Worm (Caenorhabditis elegans) whole organism, L1 larva: ENCODE results near the gene R05D8.7.

ENCODE experiments used
- C04F5.9 ChIP-seq: sonication (generic microtip); optimal IDR thresholded peaks from 2 replicates; lab custom pipeline; 2016; ENCODE audit warnings: missing genetic modification characterization, missing compliant biosample characterization
- ama-1 ChIP-seq: fragments of 150-350 bp; optimal IDR thresholded peaks from 2 replicates; lab custom pipeline; 2014
- nhr-11 ChIP-seq: fragments of 150-350 bp; optimal IDR thresholded peaks from 2 replicates; lab custom pipeline; 2014; ENCODE audit warnings: missing biosample characterization, missing genetic modification characterization
- nhr-237 ChIP-seq: fragments of 150-350 bp; optimal IDR thresholded peaks from 2 replicates; lab custom pipeline; 2014; ENCODE audit warnings: missing biosample characterization, missing genetic modification characterization
- nhr-85 ChIP-seq: sonication (generic microtip); peaks from one replicate; lab custom pipeline; 2016; ENCODE audit warnings: missing genetic modification characterization, inconsistent platforms, missing compliant biosample characterization
- nhr-90 ChIP-seq: sonication (generic microtip); optimal IDR thresholded peaks from 2 replicates; lab custom pipeline; 2016; ENCODE audit warnings: mild to moderate bottlenecking, missing genetic modification characterization, missing compliant biosample characterization; ENCODE audit not compliant: poor library complexity
- ztf-11 ChIP-seq, 2 experiments: sonication (generic microtip); optimal IDR thresholded peaks; 2 replicates each; lab custom pipeline; 2016 to 2017; ENCODE audit warnings: missing genetic modification characterization in 2 of 2, missing biosample characterization in 1 of 2, missing compliant biosample characterization in 1 of 2

ce11 chrV:2767465-2767864, 4.5 kb upstream of the R05D8.7 start, which contains the start of gene R05D8.9:
- TF ChIP-seq ama-1 (lab: Kevin White, UChicago): no peak
- TF ChIP-seq ztf-11 (tag; optimal IDR thresholded peaks at IDR 0.05; lab: Kevin White, UChicago): no peak
- no peak for TF ChIP-seq nhr-85 (tag; lab: Kevin White, UChicago)
- TF ChIP-seq nhr-11 (tag; lab: Kevin White, UChicago): no peak
- no peak for TF ChIP-seq C04F5.9
- no peak for TF ChIP-seq nhr-237 (tag; lab: Kevin White, UChicago)
- TF ChIP-seq nhr-90 (tag; lab: Kevin White, UChicago): no peak
